Fruit fly (Drosophila melanogaster): ENCODE results near the gene Ilp1.

DNA sequence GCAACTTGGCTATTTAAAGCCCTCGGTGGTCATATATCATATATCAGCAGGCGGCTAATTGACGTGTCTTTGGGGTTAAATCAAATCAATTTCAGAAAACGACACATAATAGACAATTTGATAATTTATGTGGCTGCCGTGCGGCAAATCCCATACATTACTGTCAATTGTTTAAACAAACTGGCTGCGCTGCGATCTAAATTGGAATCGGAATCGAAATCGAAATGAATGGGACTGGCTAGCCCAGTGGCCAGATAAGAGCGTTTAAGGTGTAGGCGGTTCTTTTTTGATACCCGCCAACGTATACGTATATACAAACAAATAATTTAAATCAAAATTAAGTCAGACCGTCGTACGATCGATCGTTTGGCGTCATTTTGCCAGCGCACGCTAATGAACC is 29.8 kb upstream of the Ilp1 start:
- TF ChIP-seq CG8478 (optimal IDR thresholded peaks at IDR 0.05) (no peak), CTCF (optimal IDR thresholded peaks at IDR 0.05) (no peak)
